Worm (Caenorhabditis elegans) whole organism, young adult: ENCODE measurements around the gene Y54F10BM.3.

Experiments used
- F33H1.4 ChIP-seq: fragments of 200-800 bp; sonication (Bioruptor generic); IDR thresholded peaks from 2 replicates; pipeline ENCODE4 v1.3.6; 2022; ENCODE audit warnings: missing genetic modification reagents, missing genetic modification characterization, missing compliant biosample characterization
- K12H6.12 ChIP-seq: fragments of 200-800 bp; sonication (Bioruptor generic); optimal IDR thresholded peaks from 2 replicates; lab custom pipeline; 2018; ENCODE audit warnings: mild to moderate bottlenecking, missing genetic modification characterization, missing compliant biosample characterization
- ekl-4 ChIP-seq: fragments of 200-800 bp; sonication (Bioruptor generic); IDR thresholded peaks from 2 replicates; pipeline ENCODE4 v1.3.6; 2022; ENCODE audit warnings: missing genetic modification reagents, missing genetic modification characterization, missing compliant biosample characterization
- ztf-25 ChIP-seq: fragments of 200-800 bp; sonication (Bioruptor generic); IDR thresholded peaks from 2 replicates; pipeline ENCODE4 v1.3.6; 2022; ENCODE audit warnings: missing genetic modification reagents, missing genetic modification characterization, missing compliant biosample characterization

Y54F10BM.3 gene

DNA sequence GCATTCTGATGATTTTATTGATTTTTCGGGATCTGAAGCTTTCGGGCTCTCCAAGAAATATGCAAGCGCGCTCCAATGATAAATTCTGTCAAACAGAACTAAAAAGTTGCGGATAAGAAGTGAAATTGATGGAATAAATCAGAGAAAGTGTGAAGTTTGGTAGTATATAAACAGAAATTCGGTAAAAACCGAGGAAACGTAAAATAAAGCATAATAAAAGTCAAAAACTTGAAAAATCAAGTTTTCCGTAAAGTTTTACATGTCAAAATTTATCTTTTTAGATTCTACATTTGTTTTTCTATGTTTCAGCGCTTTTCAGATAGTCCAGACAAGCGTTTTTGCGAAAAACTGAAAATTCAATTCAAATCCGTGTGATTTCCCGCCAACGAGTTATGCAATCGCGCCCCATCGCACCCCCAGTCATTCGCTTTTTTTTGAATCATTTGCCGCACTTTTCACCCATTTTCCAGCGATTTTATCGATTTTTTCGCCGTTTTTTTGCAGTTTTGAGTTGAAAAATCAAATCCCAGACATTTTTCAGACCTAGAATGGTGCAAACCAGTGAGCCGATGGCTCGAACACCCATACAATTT lies 49.3 kb downstream of the Y54F10BM.3 start, which contains the start of the genes Y54F10BM.13 and ppm-1.D (continued):
- TF ChIP-seq ekl-4 (GFP tag; lab: Robert Waterston, UW) (no peak), K12H6.12 (tag; lab: Kevin White, UChicago) (no peak), ztf-25 (GFP tag; lab: Robert Waterston, UW) (no peak), F33H1.4 (no peak)
